Worm (Caenorhabditis elegans) whole organism, L4 larva: ENCODE results near the gene warf-1.

Source experiments
- D1046.2 ChIP-seq: fragments of 200-800 bp; sonication (Bioruptor generic); IDR thresholded peaks from 2 replicates; pipeline ENCODE4 v1.3.6; 2022; ENCODE audit warnings: missing genetic modification characterization, missing compliant biosample characterization
- F26F4.8 ChIP-seq: fragments of 200-800 bp; sonication (Bioruptor generic); conservative IDR thresholded peaks from 2 replicates; pipeline ENCODE4 v1.3.6; 2022; ENCODE audit warnings: missing genetic modification characterization, missing compliant biosample characterization
- F49E8.2 ChIP-seq: sonication (generic microtip); optimal IDR thresholded peaks from 2 replicates; lab custom pipeline; 2016; ENCODE audit warnings: missing compliant biosample characterization, mild to moderate bottlenecking, missing genetic modification characterization, borderline replicate concordance
- R02D3.7 ChIP-seq: fragments of 150-350 bp; sonication (generic microtip); optimal IDR thresholded peaks from 3 replicates; lab custom pipeline; 2014; ENCODE audit warnings: missing biosample characterization, missing genetic modification characterization
- Y75B8A.6 ChIP-seq: fragments of 200-800 bp; sonication (Bioruptor generic); IDR thresholded peaks from 2 replicates; pipeline ENCODE4 v1.3.6; 2022; ENCODE audit warnings: missing genetic modification reagents, missing genetic modification characterization, missing compliant biosample characterization
- ZK337.2 ChIP-seq: fragments of 200-800 bp; sonication (Bioruptor generic); IDR thresholded peaks from 2 replicates; pipeline ENCODE4 v1.3.6; 2022; ENCODE audit warnings: missing genetic modification reagents, missing genetic modification characterization, missing compliant biosample characterization
- aha-1 ChIP-seq: fragments of 150-350 bp; peaks from one replicate; lab custom pipeline; 2014; ENCODE audit warnings: missing biosample characterization, missing genetic modification characterization
- aly-2 ChIP-seq: sonication (generic microtip); optimal IDR thresholded peaks from 2 replicates; lab custom pipeline; 2018; ENCODE audit warnings: missing biosample characterization, missing genetic modification characterization
- ama-1 ChIP-seq: fragments of 150-350 bp; optimal IDR thresholded peaks from 2 replicates; lab custom pipeline; 2014; ENCODE audit warnings: inconsistent platforms, mixed read lengths
- ceh-28 ChIP-seq: fragments of 150-350 bp; optimal IDR thresholded peaks from 2 replicates; lab custom pipeline; 2014; ENCODE audit warnings: missing biosample characterization, missing genetic modification reagents, missing genetic modification characterization
- ceh-62 ChIP-seq: sonication (generic microtip); optimal IDR thresholded peaks from 2 replicates; lab custom pipeline; 2017; ENCODE audit warnings: missing biosample characterization, missing genetic modification characterization
- ces-1 ChIP-seq: fragments of 150-350 bp; sonication (generic microtip); optimal IDR thresholded peaks from 4 replicates; lab custom pipeline; 2014; ENCODE audit warnings: missing biosample characterization, missing genetic modification reagents, missing genetic modification characterization
- daf-19 ChIP-seq: fragments of 200-800 bp; sonication (Bioruptor generic); conservative IDR thresholded peaks from 2 replicates; pipeline ENCODE4 v1.3.6; 2022; ENCODE audit warnings: missing genetic modification characterization, missing compliant biosample characterization
- daf-8 ChIP-seq: fragments of 200-800 bp; sonication (Bioruptor generic); IDR thresholded peaks from 2 replicates; pipeline ENCODE4 v1.3.6; 2022; ENCODE audit warnings: missing genetic modification characterization, missing compliant biosample characterization
- dmd-8 ChIP-seq: fragments of 200-800 bp; sonication (Bioruptor generic); IDR thresholded peaks from 2 replicates; pipeline ENCODE4 v1.3.6; 2022; ENCODE audit warnings: missing genetic modification characterization, missing compliant biosample characterization
- fkh-10 ChIP-seq: fragments of 150-350 bp; optimal IDR thresholded peaks from 2 replicates; lab custom pipeline; 2014; ENCODE audit warnings: missing biosample characterization, missing genetic modification reagents, missing genetic modification characterization
- fos-1 ChIP-seq: fragments of 150-350 bp; optimal IDR thresholded peaks from 2 replicates; lab custom pipeline; 2014; ENCODE audit warnings: missing biosample characterization, missing genetic modification characterization
- lim-7 ChIP-seq: fragments of 200-800 bp; sonication (Bioruptor generic); IDR thresholded peaks from 2 replicates; pipeline ENCODE4 v1.3.6; 2022; ENCODE audit warnings: missing genetic modification characterization, missing compliant biosample characterization
- lin-13 ChIP-seq: fragments of 150-350 bp; optimal IDR thresholded peaks from 2 replicates; lab custom pipeline; 2014; ENCODE audit warnings: missing biosample characterization, missing genetic modification reagents, missing genetic modification characterization
- lin-29 ChIP-seq: fragments of 200-800 bp; sonication (Bioruptor generic); IDR thresholded peaks from 2 replicates; pipeline ENCODE4 v1.3.6; 2022; ENCODE audit warnings: missing genetic modification reagents, missing genetic modification characterization, missing compliant biosample characterization
- mxl-3 ChIP-seq: fragments of 200-800 bp; sonication (Bioruptor generic); optimal IDR thresholded peaks from 2 replicates; lab custom pipeline; 2018; ENCODE audit warnings: mild to moderate bottlenecking, missing genetic modification characterization, missing compliant biosample characterization
- nhr-25 ChIP-seq: sonication (generic microtip); optimal IDR thresholded peaks from 2 replicates; lab custom pipeline; 2017; ENCODE audit warnings: missing genetic modification characterization, mild to moderate bottlenecking, missing compliant biosample characterization, antibody characterized with exemption, moderate library complexity, borderline replicate concordance; ENCODE audit not compliant: insufficient read depth
- nhr-28 ChIP-seq: fragments of 150-350 bp; optimal IDR thresholded peaks from 2 replicates; lab custom pipeline; 2014; ENCODE audit warnings: missing biosample characterization, missing genetic modification characterization
- php-3 ChIP-seq: fragments of 200-800 bp; sonication (Bioruptor generic); IDR thresholded peaks from 2 replicates; pipeline ENCODE4 v1.3.6; 2022; ENCODE audit warnings: missing genetic modification reagents, missing genetic modification characterization, missing compliant biosample characterization
- saeg-2 ChIP-seq: fragments of 200-800 bp; sonication (Bioruptor generic); IDR thresholded peaks from 2 replicates; pipeline ENCODE4 v1.3.6; 2022; ENCODE audit warnings: missing genetic modification reagents, missing genetic modification characterization, missing compliant biosample characterization
- spr-1 ChIP-seq: sonication (generic microtip); optimal IDR thresholded peaks from 2 replicates; lab custom pipeline; 2016; ENCODE audit warnings: mild to moderate bottlenecking, missing genetic modification characterization, missing compliant biosample characterization
- tra-1 ChIP-seq: fragments of 200-800 bp; sonication (Bioruptor generic); IDR thresholded peaks from 2 replicates; pipeline ENCODE4 v1.3.6; 2022; ENCODE audit warnings: missing genetic modification reagents, missing genetic modification characterization, missing compliant biosample characterization
- unc-130 ChIP-seq: sonication (generic microtip); optimal IDR thresholded peaks from 2 replicates; lab custom pipeline; 2016; ENCODE audit warnings: missing genetic modification reagents, missing genetic modification characterization, missing compliant biosample characterization
- unc-62 ChIP-seq, 3 experiments: fragments of 150-350 bp in 1 of 3; sonication (generic microtip); optimal IDR thresholded peaks in 2 of 3; peaks in 1 of 3; 1 replicate in 1 of 3; 2 replicates in 2 of 3; lab custom pipeline; 2014 to 2017; ENCODE audit warnings: missing biosample characterization in 3 of 3, missing genetic modification characterization in 3 of 3, missing genetic modification reagents in 3 of 3, missing genotype in 1 of 3
- ztf-11 ChIP-seq: fragments of 150-350 bp; optimal IDR thresholded peaks from 2 replicates; lab custom pipeline; 2014; ENCODE audit warnings: missing biosample characterization, missing genetic modification characterization
- ztf-7 ChIP-seq: fragments of 150-350 bp; optimal IDR thresholded peaks from 2 replicates; lab custom pipeline; 2014; ENCODE audit warnings: missing biosample characterization, missing genetic modification characterization

warf-1 gene

DNA sequence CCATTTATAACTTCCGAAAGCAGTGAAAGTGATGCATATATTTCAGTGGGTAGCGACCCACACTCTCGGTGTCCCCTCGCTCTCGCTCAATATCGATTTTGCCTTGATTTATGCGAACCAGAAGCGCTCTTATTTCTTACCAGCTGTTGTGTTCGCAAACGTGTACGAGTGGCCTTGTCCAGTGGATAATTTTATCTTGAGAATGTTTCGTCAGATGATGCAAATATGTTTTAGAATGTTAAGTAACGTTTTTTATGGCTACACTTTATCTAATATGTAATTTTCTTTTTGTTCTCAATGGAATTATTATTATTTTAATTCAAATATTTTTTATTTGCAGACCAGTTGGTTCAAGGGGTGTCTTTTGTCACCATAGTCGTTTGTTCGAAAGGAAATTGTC, 1.6 kb upstream of the warf-1 start, which contains the start of gene plp-1:
Gene plp-1, plus strand, starts transcription at position 341 of the 400 bp plus-strand sequence.
- peak; percentile 91 for TF ChIP-seq ztf-7 (tag; lab: Kevin White, UChicago)
- TF ChIP-seq php-3 (GFP tag; lab: Robert Waterston, UW) = no peak

DNA sequence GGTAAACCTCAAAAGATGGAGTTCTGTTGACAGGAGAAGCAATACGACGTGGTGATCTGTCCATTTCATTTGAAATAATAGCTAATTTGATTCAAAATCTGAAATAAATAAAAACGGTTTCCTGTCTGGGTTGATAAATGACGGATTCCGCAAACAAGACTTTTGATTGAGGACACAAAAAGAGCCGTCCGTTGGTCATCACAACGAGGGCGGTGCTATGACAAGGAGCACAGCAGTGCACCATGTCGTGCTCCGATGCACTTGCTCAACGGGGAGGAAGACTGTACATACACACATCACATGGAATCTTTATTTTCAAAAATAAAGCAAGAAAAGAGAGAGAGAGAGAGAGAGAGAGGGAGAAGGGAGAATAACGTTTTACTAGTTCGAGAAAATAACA, 7.2 kb downstream of the warf-1 start, which contains the start of gene nep-16:
Gene nep-16, minus strand, starts transcription at position 101 of the 400 bp plus-strand sequence.
- TF ChIP-seq ceh-62 (tag; lab: Kevin White, UChicago) = no peak
- TF ChIP-seq unc-62 (GFP tag; optimal IDR thresholded peaks at IDR 0.05 in 1 of 2; lab: Kevin White, UChicago) = peak in 1 of 2 experiments; percentile 61
- TF ChIP-seq unc-62 (tag; optimal IDR thresholded peaks at IDR 0.05; lab: Kevin White, UChicago) = no peak
- TF ChIP-seq aha-1 (tag; lab: Kevin White, UChicago) = peak; percentile 58

DNA sequence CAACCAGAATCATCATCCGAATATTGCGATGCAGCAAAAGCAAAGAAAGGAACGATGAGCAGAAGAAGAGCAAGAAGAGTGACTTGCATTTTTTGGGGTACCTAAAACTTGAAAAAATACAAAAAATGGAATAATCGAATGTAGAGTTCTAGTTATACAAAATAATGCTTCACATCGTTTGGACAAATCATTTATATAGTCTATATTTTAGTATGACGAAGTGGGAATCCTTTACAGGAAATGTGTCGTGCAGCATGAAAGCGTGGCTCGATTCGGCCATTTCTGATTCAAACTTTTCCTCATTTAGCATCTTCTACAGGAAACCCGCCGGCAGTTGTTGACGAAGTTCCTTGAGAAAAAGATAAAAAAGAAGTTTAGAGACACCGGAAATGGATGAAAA, 8.4 kb downstream of the warf-1 start, which contains the start of gene nlp-20:
Gene nlp-20, minus strand, starts transcription at position 101 of the 400 bp plus-strand sequence.
- TF ChIP-seq aha-1 (tag; lab: Kevin White, UChicago) (peak; percentile 29), mxl-3 (GFP tag; lab: Kevin White, UChicago) (no peak)

DNA sequence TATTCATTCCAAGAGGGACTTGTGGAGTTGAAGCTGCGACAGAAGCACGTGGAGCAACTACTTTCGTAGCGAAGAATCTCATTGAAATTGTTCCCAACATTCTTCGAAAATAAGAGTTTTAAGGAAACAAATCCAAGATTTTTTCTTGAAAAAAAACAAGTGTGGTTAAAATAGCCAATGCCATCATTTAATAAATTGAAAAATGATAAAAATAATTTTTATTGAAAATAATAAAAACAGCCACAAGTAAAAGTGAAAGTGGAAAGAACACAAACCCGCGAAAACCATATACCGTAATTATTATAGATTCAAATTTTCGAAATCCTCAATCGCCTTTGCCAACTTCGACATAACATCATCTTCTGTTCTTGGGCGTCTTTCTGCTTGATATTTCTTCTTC, 11.5 kb downstream of the warf-1 start, which contains the start of gene hmg-5:
Gene hmg-5, minus strand, starts transcription at position 101 of the 400 bp plus-strand sequence.
- TF ChIP-seq ceh-62 (tag; lab: Kevin White, UChicago) (no peak), Y75B8A.6 (GFP tag; lab: Robert Waterston, UW) (no peak), fos-1 (no peak), php-3 (GFP tag; lab: Robert Waterston, UW) (no peak), nhr-25 (no peak), fkh-10 (GFP tag; lab: Kevin White, UChicago) (no peak), F26F4.8 (GFP tag; lab: Robert Waterston, UW) (no peak), ama-1 (no peak), lin-29 (GFP tag; lab: Robert Waterston, UW) (no peak), unc-130 (no peak), ceh-28 (tag; lab: Kevin White, UChicago) (no peak), lin-13 (no peak), daf-19 (no peak), ZK337.2 (GFP tag; lab: Robert Waterston, UW) (no peak), F49E8.2 (no peak), ces-1 (GFP tag; lab: Kevin White, UChicago) (no peak)
- TF ChIP-seq, all 104 proteins: peak for 0

DNA sequence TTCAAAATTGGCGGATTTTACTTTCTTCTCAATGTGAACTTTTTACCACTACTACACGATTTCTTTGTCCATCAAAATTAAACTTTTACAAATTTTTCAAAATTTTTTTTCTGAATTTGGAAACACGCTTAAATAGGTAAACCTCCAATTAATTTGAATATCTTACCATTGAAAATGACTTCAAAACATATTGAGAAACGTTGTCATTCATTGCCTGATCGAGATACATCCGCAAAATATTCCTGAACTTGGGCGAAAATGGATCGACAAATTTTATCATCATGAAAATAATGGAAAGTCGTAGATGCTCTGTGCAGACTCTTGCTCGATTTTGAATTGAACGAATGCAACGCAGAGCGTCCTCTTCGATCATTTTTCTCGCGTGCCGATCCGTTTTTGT, 12.3 kb downstream of the warf-1 start:
- TF ChIP-seq unc-62 (GFP tag; optimal IDR thresholded peaks at IDR 0.05 in 1 of 2; lab: Kevin White, UChicago) (peak in 1 of 2 experiments; percentile 95), unc-62 (tag; optimal IDR thresholded peaks at IDR 0.05; lab: Kevin White, UChicago) (no peak), F26F4.8 (GFP tag; lab: Robert Waterston, UW) (no peak)

DNA sequence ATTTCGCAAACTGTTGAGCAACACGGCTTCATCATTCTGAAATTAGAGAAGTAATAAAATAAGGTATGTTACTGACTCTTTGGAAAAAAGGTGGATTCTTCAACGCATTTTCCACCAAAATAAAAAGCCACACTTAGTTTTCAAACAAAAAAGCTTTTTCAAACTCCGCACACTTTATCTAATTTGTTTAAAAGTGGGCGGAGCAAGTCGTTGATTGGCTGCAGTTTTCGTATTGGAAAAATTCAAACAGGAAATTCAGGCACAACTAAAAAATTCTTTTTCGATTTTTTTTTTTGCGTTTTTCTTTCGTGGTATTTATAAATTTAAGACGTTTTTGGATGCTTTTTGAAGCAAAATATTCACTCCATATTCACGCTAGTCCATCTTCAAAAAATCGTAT, 15.8 kb downstream of the warf-1 start:
- no peak for TF ChIP-seq saeg-2
- TF ChIP-seq aly-2 (tag; lab: Kevin White, UChicago) = no peak
- no peak for TF ChIP-seq dmd-8 (GFP tag; lab: Robert Waterston, UW)
- no peak for TF ChIP-seq R02D3.7
- TF ChIP-seq daf-8 (GFP tag; lab: Robert Waterston, UW) = no peak
- no peak for TF ChIP-seq spr-1
- no peak for TF ChIP-seq tra-1
- no peak for TF ChIP-seq unc-130
- TF ChIP-seq D1046.2 (GFP tag; lab: Robert Waterston, UW) = no peak
- TF ChIP-seq ztf-11 (tag; lab: Kevin White, UChicago) = no peak

DNA sequence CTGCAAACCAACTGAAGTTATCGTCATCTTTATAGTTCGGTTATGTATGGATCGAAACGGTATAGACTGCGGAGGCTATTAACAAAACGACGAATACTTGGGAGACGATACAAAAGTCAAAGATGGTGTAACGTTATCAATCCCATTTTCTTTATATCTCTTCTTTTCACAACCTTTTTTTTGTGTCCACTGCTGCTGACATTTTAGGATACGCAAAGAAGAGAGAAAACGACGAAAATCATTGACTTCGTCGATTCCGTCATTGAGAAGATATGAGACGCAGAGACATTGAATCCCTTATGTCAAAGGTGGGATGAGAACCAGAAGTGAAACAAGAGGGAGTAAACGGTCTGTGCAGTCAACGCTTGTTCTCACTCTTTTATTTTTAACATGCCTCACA, 16.5 kb downstream of the warf-1 start, which contains the start of gene cima-1:
Gene cima-1, plus strand, starts transcription at position 340 of the 400 bp plus-strand sequence.
- TF ChIP-seq tra-1 (no peak), lim-7 (GFP tag; lab: Robert Waterston, UW) (no peak), nhr-28 (tag; lab: Kevin White, UChicago) (peak; percentile 83), saeg-2 (no peak)
